Worm (Caenorhabditis elegans) whole organism, L1 larva: ENCODE data around the gene gst-40.
A peak's percentile ranks its signal among the peaks of the same experiment; 100 is the strongest.

Experiments used
- C04F5.9 ChIP-seq: sonication (generic microtip); optimal IDR thresholded peaks from 2 replicates; lab custom pipeline; 2016; ENCODE audit warnings: missing genetic modification characterization, missing compliant biosample characterization
- F16B12.6 ChIP-seq: fragments of 150-350 bp; optimal IDR thresholded peaks from 2 replicates; lab custom pipeline; 2014; ENCODE audit warnings: missing biosample characterization, missing genetic modification characterization
- ama-1 ChIP-seq: fragments of 150-350 bp; optimal IDR thresholded peaks from 2 replicates; lab custom pipeline; 2014
- blmp-1 ChIP-seq: fragments of 150-350 bp; optimal IDR thresholded peaks from 2 replicates; lab custom pipeline; 2014; ENCODE audit warnings: missing biosample characterization, missing genetic modification characterization
- ceh-82 ChIP-seq, 3 experiments: fragments of 150-350 bp in 1 of 3; sonication (generic microtip) in 2 of 3; optimal IDR thresholded peaks; 2 replicates each; lab custom pipeline; 2014 to 2017; ENCODE audit warnings: missing biosample characterization in 3 of 3, missing genetic modification characterization in 3 of 3
- ceh-88 ChIP-seq: fragments of 200-800 bp; sonication (Bioruptor generic); IDR thresholded peaks from 2 replicates; pipeline ENCODE4 v1.3.6; 2022; ENCODE audit warnings: missing genetic modification characterization, missing compliant biosample characterization
- dsc-1 ChIP-seq: sonication (generic microtip); optimal IDR thresholded peaks from 2 replicates; lab custom pipeline; 2016; ENCODE audit warnings: mild to moderate bottlenecking, missing genetic modification characterization, missing compliant biosample characterization
- efl-1 ChIP-seq, 4 experiments: fragments of 150-350 bp; optimal IDR thresholded peaks in 3 of 4; peaks in 1 of 4; 1 replicate in 1 of 4; 2 replicates in 3 of 4; lab custom pipeline; 2014; ENCODE audit warnings: missing biosample characterization in 2 of 4, missing genetic modification characterization in 2 of 4, missing genetic modification reagents in 2 of 4
- egl-13 ChIP-seq: sonication (generic microtip); optimal IDR thresholded peaks from 2 replicates; lab custom pipeline; 2016; ENCODE audit warnings: missing genotype, missing genetic modification reagents, missing genetic modification characterization, missing compliant biosample characterization
- egl-27 ChIP-seq, 2 experiments: fragments of 150-350 bp in 1 of 2; sonication (generic microtip); optimal IDR thresholded peaks; 3 replicates each; lab custom pipeline; 2017 to 2018; ENCODE audit warnings: missing biosample characterization in 2 of 2, missing genetic modification characterization in 2 of 2, missing genetic modification reagents in 2 of 2
- elt-3 ChIP-seq, 6 experiments: fragments of 150-350 bp in 1 of 6; sonication (generic microtip); optimal IDR thresholded peaks; 2 replicates each; lab custom pipeline; 2017 to 2018; ENCODE audit warnings: missing biosample characterization in 6 of 6, missing genetic modification characterization in 6 of 6, inconsistent platforms in 1 of 6
- grh-1 ChIP-seq: fragments of 200-800 bp; sonication (Bioruptor generic); IDR thresholded peaks from 2 replicates; pipeline ENCODE4 v1.3.6; 2022; ENCODE audit warnings: missing genetic modification reagents, missing genetic modification characterization, missing compliant biosample characterization
- hpl-2 ChIP-seq: fragments of 150-350 bp; optimal IDR thresholded peaks from 2 replicates; lab custom pipeline; 2014; ENCODE audit warnings: missing biosample characterization, missing genetic modification reagents, missing genetic modification characterization
- irx-1 ChIP-seq: sonication (generic microtip); optimal IDR thresholded peaks from 2 replicates; lab custom pipeline; 2016; ENCODE audit warnings: missing genetic modification characterization, missing compliant biosample characterization
- isw-1 ChIP-seq: fragments of 200-800 bp; sonication (Bioruptor generic); IDR thresholded peaks from 2 replicates; pipeline ENCODE4 v1.3.6; 2022; ENCODE audit warnings: missing genetic modification characterization, missing compliant biosample characterization
- jun-1 ChIP-seq: fragments of 150-350 bp; optimal IDR thresholded peaks from 2 replicates; lab custom pipeline; 2014; ENCODE audit warnings: missing biosample characterization, missing genetic modification reagents, missing genetic modification characterization
- lin-13 ChIP-seq: fragments of 150-350 bp; optimal IDR thresholded peaks from 2 replicates; lab custom pipeline; 2014; ENCODE audit warnings: missing biosample characterization, missing genetic modification reagents, missing genetic modification characterization
- lin-15B ChIP-seq: fragments of 150-350 bp; sonication (generic microtip); optimal IDR thresholded peaks from 3 replicates; lab custom pipeline; 2014; ENCODE audit warnings: missing biosample characterization, missing genetic modification characterization
- lsy-2 ChIP-seq, 2 experiments: fragments of 150-350 bp; optimal IDR thresholded peaks; 2 replicates each; lab custom pipeline; 2014; ENCODE audit warnings: missing biosample characterization in 2 of 2, missing genetic modification characterization in 2 of 2
- mab-9 ChIP-seq: fragments of 200-800 bp; sonication (Bioruptor generic); IDR thresholded peaks from 2 replicates; pipeline ENCODE4 v1.3.6; 2022; ENCODE audit warnings: missing genetic modification reagents, missing genetic modification characterization, missing compliant biosample characterization
- mdl-1 ChIP-seq, 2 experiments: fragments of 150-350 bp; optimal IDR thresholded peaks; 2 replicates each; lab custom pipeline; 2014 to 2017; ENCODE audit warnings: missing biosample characterization in 2 of 2, missing genetic modification characterization in 2 of 2, inconsistent platforms in 1 of 2
- mef-2 ChIP-seq: fragments of 150-350 bp; optimal IDR thresholded peaks from 2 replicates; lab custom pipeline; 2014; ENCODE audit warnings: missing biosample characterization, missing genetic modification characterization
- mep-1 ChIP-seq: fragments of 150-350 bp; optimal IDR thresholded peaks from 2 replicates; lab custom pipeline; 2014; ENCODE audit warnings: missing biosample characterization, missing genetic modification characterization
- nhr-20 ChIP-seq: sonication (generic microtip); optimal IDR thresholded peaks from 2 replicates; lab custom pipeline; 2016; ENCODE audit warnings: mild to moderate bottlenecking, missing genetic modification characterization, missing compliant biosample characterization
- nhr-47 ChIP-seq: sonication (generic microtip); optimal IDR thresholded peaks from 2 replicates; lab custom pipeline; 2016; ENCODE audit warnings: mild to moderate bottlenecking, missing genetic modification characterization, moderate library complexity, missing compliant biosample characterization
- nhr-84 ChIP-seq: sonication (generic microtip); optimal IDR thresholded peaks from 2 replicates; lab custom pipeline; 2017; ENCODE audit warnings: missing biosample characterization, missing genetic modification characterization
- nhr-90 ChIP-seq: sonication (generic microtip); optimal IDR thresholded peaks from 2 replicates; lab custom pipeline; 2016; ENCODE audit warnings: mild to moderate bottlenecking, missing genetic modification characterization, missing compliant biosample characterization; ENCODE audit not compliant: poor library complexity
- pag-3 ChIP-seq: sonication (generic microtip); optimal IDR thresholded peaks from 2 replicates; lab custom pipeline; 2017; ENCODE audit warnings: missing genetic modification characterization, mild to moderate bottlenecking, missing compliant biosample characterization, antibody characterized with exemption, borderline replicate concordance; ENCODE audit not compliant: insufficient read depth
- pqm-1 ChIP-seq: sonication (generic microtip); optimal IDR thresholded peaks from 3 replicates; lab custom pipeline; 2017; ENCODE audit warnings: missing biosample characterization, missing genetic modification characterization
- rnt-1 ChIP-seq: sonication (generic microtip); optimal IDR thresholded peaks from 2 replicates; lab custom pipeline; 2016; ENCODE audit warnings: mild to moderate bottlenecking, missing genetic modification characterization, moderate library complexity, missing compliant biosample characterization
- skn-1 ChIP-seq: fragments of 150-350 bp; optimal IDR thresholded peaks from 2 replicates; lab custom pipeline; 2014; ENCODE audit warnings: missing biosample characterization, missing genetic modification characterization
- snpc-4 ChIP-seq: fragments of 150-350 bp; optimal IDR thresholded peaks from 2 replicates; lab custom pipeline; 2014; ENCODE audit warnings: missing biosample characterization, missing genetic modification characterization
- sup-37 ChIP-seq: fragments of 200-800 bp; sonication (Bioruptor generic); optimal IDR thresholded peaks from 2 replicates; lab custom pipeline; 2018; ENCODE audit warnings: mild to moderate bottlenecking, missing genetic modification characterization, missing compliant biosample characterization
- swsn-7 ChIP-seq: sonication (generic microtip); optimal IDR thresholded peaks from 2 replicates; lab custom pipeline; 2016; ENCODE audit warnings: missing genetic modification characterization, missing compliant biosample characterization
- tbx-2 ChIP-seq: sonication (generic microtip); optimal IDR thresholded peaks from 2 replicates; lab custom pipeline; 2016; ENCODE audit warnings: missing genetic modification characterization, missing compliant biosample characterization
- tlp-1 ChIP-seq: fragments of 150-350 bp; optimal IDR thresholded peaks from 2 replicates; lab custom pipeline; 2014; ENCODE audit warnings: missing biosample characterization, missing genetic modification characterization
- unc-62 ChIP-seq: fragments of 150-350 bp; optimal IDR thresholded peaks from 2 replicates; lab custom pipeline; 2014; ENCODE audit warnings: missing biosample characterization, missing genetic modification reagents, missing genetic modification characterization
- unc-86 ChIP-seq: sonication (generic microtip); optimal IDR thresholded peaks from 2 replicates; lab custom pipeline; 2016; ENCODE audit warnings: missing genetic modification characterization, missing compliant biosample characterization
- unc-98 ChIP-seq: fragments of 200-800 bp; sonication (Bioruptor generic); IDR thresholded peaks from 2 replicates; pipeline ENCODE4 v1.3.6; 2022; ENCODE audit warnings: missing genetic modification characterization, missing compliant biosample characterization
- vab-15 ChIP-seq: sonication (generic microtip); optimal IDR thresholded peaks from 2 replicates; lab custom pipeline; 2017; ENCODE audit warnings: missing genotype, mild to moderate bottlenecking, missing genetic modification characterization, missing compliant biosample characterization
- xbp-1 ChIP-seq: sonication (generic microtip); optimal IDR thresholded peaks from 2 replicates; lab custom pipeline; 2016; ENCODE audit warnings: missing genetic modification characterization, missing compliant biosample characterization
- zip-4 ChIP-seq: fragments of 200-800 bp; sonication (Bioruptor generic); optimal IDR thresholded peaks from 2 replicates; lab custom pipeline; 2018; ENCODE audit warnings: mild to moderate bottlenecking, missing genetic modification characterization, moderate library complexity, missing compliant biosample characterization
- ztf-4 ChIP-seq: fragments of 150-350 bp; optimal IDR thresholded peaks from 2 replicates; lab custom pipeline; 2014; ENCODE audit warnings: missing biosample characterization, missing genetic modification characterization

Gene gst-40

DNA sequence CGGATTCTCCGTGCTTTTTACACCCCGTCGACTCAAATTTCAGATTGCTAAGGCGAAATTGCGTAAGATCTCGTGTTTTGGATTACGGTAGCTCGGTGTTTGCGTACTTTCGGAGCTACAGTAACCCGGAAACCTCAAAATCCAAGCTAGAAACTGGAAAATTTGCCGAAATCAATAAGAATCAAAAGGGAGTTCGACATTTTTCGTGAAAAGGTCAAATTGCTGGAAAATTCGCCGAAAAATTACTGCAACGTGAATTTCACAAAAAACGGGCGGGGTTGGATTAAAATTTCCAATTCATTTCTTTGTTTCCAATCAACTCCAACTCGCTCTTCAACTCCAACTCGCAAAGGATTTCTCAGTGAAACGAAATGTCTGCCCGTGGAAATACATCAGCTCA, 27.5 kb downstream of the gst-40 start, which contains the start of gene F56B3.6:
TSS of gene F56B3.6 (plus strand) at position 301 of the 400 bp plus-strand sequence.
- TF ChIP-seq tlp-1 (tag; lab: Kevin White, UChicago) = no peak
- TF ChIP-seq unc-62 (GFP tag; lab: Kevin White, UChicago) = no peak
- no peak for TF ChIP-seq pqm-1 (tag; lab: Kevin White, UChicago)
- TF ChIP-seq ceh-82 (tag; optimal IDR thresholded peaks at IDR 0.05; lab: Kevin White, UChicago) = no peak
- TF ChIP-seq mdl-1 (tag; optimal IDR thresholded peaks at IDR 0.05; lab: Kevin White, UChicago) = no peak
- TF ChIP-seq vab-15 = no peak

DNA sequence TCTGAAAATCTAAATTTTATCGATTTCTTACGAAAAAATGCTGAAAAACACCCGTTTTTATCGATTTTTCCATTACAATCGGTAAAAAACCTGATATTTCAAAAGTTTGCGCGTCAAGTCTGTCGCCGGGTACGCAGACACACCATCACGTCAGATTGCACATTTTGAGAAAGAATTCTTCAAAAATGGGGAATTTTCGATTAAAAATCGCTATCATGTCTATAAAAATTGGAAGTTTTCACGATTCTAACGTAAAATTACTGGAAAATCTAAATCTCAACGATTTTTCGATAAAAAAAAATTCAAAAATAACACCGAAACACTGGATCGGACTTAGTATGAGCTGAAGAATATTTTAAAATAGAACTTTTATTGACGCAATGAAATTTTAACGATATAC, 34.0 kb downstream of the gst-40 start, which contains the start of gene F56B3.4:
TSS of gene F56B3.4 (minus strand) at position 1 of the 400 bp plus-strand sequence.
- TF ChIP-seq ama-1 (lab: Kevin White, UChicago) (no peak), F16B12.6 (tag; lab: Kevin White, UChicago) (peak; percentile 7), mab-9 (GFP tag; lab: Robert Waterston, UW) (no peak), unc-98 (no peak), lin-13 (no peak), efl-1 (optimal IDR thresholded peaks at IDR 0.05; lab: Kevin White, UChicago) (peak in 1 of 2 experiments; percentile 41), efl-1 (GFP tag; optimal IDR thresholded peaks at IDR 0.05 in 1 of 2; lab: Kevin White, UChicago) (no peak), ztf-4 (tag; lab: Kevin White, UChicago) (no peak), unc-62 (GFP tag; lab: Kevin White, UChicago) (no peak)

ce11 chrIV:795383-795872, 35.1 kb downstream of the gst-40 start, which contains the start of gene skr-18:
skr-18 (minus strand) TSS chrIV:795433.
- TF ChIP-seq nhr-20 (tag; lab: Kevin White, UChicago) (no peak), F16B12.6 (tag; lab: Kevin White, UChicago) (peak; percentile 58), efl-1 (optimal IDR thresholded peaks at IDR 0.05; lab: Kevin White, UChicago) (peak; percentile 9 to 22), efl-1 (GFP tag; optimal IDR thresholded peaks at IDR 0.05 in 1 of 2; lab: Kevin White, UChicago) (peak in 1 of 2 experiments; percentile 26)

DNA sequence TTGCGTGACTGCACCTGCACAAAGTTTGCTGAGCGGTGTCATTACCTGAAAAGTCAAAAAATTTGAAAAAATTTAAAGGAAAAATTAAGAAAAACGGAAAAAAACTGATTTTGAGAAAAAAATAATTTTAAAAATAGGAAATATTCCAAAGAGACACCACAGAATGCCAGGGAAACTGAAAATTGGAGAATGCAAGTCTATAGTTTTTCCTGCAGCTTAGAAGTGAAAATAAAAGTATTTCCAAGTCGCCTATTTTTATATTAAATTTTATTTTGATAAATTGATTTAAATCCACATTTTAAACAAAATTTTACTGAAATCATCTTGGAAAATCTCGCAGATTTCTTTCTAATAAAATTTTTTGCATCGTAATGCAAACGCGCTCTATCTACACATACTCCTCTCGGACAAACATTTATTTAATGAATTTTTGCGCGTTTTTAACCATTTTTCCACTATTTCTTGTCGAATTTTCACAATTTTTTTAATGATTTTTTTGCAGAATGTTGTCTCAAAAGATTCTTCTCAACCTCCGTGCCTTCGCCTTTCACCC, 36.3 kb downstream of the gst-40 start, which contains the start of the genes F56B3.11 and ech-5:
TSS of gene F56B3.11 (minus strand) at position 51 of the 553 bp plus-strand sequence.
TSS of gene ech-5 (plus strand) at position 503 of the 553 bp plus-strand sequence.
- TF ChIP-seq ztf-4 (tag; lab: Kevin White, UChicago) (no peak), xbp-1 (peak; percentile 88), dsc-1 (tag; lab: Kevin White, UChicago) (peak; percentile 88), egl-27 (tag; optimal IDR thresholded peaks at IDR 0.05; lab: Kevin White, UChicago) (no peak), nhr-47 (tag; lab: Kevin White, UChicago) (peak; percentile 94), isw-1 (peak; percentile 90), mdl-1 (tag; optimal IDR thresholded peaks at IDR 0.05; lab: Kevin White, UChicago) (no peak), mab-9 (GFP tag; lab: Robert Waterston, UW) (peak; percentile 71), snpc-4 (tag; lab: Kevin White, UChicago) (peak; percentile 45), unc-86 (tag; lab: Kevin White, UChicago) (peak; percentile 79), hpl-2 (no peak), mep-1 (peak; percentile 83), mef-2 (tag; lab: Kevin White, UChicago) (no peak), lin-15B (tag; lab: Kevin White, UChicago) (peak; percentile 76), nhr-84 (no peak), unc-98 (peak; percentile 93), egl-13 (tag; lab: Kevin White, UChicago) (peak; percentile 87), lsy-2 (tag; optimal IDR thresholded peaks at IDR 0.05; lab: Kevin White, UChicago) (peak; percentile 82 to 84), unc-62 (GFP tag; lab: Kevin White, UChicago) (no peak), ceh-82 (tag; optimal IDR thresholded peaks at IDR 0.05; lab: Kevin White, UChicago) (peak; percentile 5 to 58 (median 20)), grh-1 (GFP tag; lab: Robert Waterston, UW) (peak; percentile 42; the same call in 1 of the 2 replicates), nhr-90 (tag; lab: Kevin White, UChicago) (peak; percentile 96), skn-1 (peak; percentile 36), swsn-7 (peak; percentile 85), pag-3 (tag; lab: Kevin White, UChicago) (no peak), ceh-88 (GFP tag; lab: Robert Waterston, UW) (peak; percentile 93), irx-1 (peak; percentile 84), jun-1 (tag; lab: Kevin White, UChicago) (no peak), blmp-1 (tag; lab: Kevin White, UChicago) (no peak), ama-1 (lab: Kevin White, UChicago) (no peak), tbx-2 (tag; lab: Kevin White, UChicago) (peak; percentile 91), zip-4 (GFP tag; lab: Kevin White, UChicago) (peak; percentile 19), lin-13 (peak; percentile 47), elt-3 (tag; optimal IDR thresholded peaks at IDR 0.05; lab: Kevin White, UChicago) (peak in 1 of 6 experiments; percentile 34), sup-37 (GFP tag; lab: Kevin White, UChicago) (no peak), C04F5.9 (tag; lab: Kevin White, UChicago) (peak; percentile 87), rnt-1 (tag; lab: Kevin White, UChicago) (no peak)
